Worm (Caenorhabditis elegans): ENCODE results near the gene K10H10.7.

ce11 chrII:14494014-14494413 lies 13.4 kb downstream of the K10H10.7 start:
- TF ChIP-seq med-1 (GFP tag; optimal IDR thresholded peaks at IDR 0.05; ENCODE audit: insufficient read depth) (no peak), cog-1 (tag; optimal IDR thresholded peaks at IDR 0.05) (no peak)

Measured in whole organism, midembryonic.